Fruit fly (Drosophila melanogaster) whole organism, wandering third instar larva: ENCODE results near the gene Blos3.

Source experiments
- Abd-B ChIP-seq: fragments of >200 bp; optimal IDR thresholded peaks from 2 replicates; lab custom pipeline; 2017; ENCODE audit warnings: missing biosample characterization, missing genetic modification characterization
- CG32264 ChIP-seq: fragments of 200-800 bp; sonication (Bioruptor generic); optimal IDR thresholded peaks from 2 replicates; lab custom pipeline; 2016; ENCODE audit warnings: missing biosample characterization, missing genetic modification characterization
- CG9705 ChIP-seq: fragments of 200-800 bp; sonication (Bioruptor generic); optimal IDR thresholded peaks from 2 replicates; lab custom pipeline; 2018; ENCODE audit warnings: missing biosample characterization, mild to moderate bottlenecking, missing genetic modification characterization
- CrebA ChIP-seq: fragments of 200-800 bp; sonication (Bioruptor generic); optimal IDR thresholded peaks from 2 replicates; lab custom pipeline; 2016; ENCODE audit warnings: missing biosample characterization, mild to moderate bottlenecking, missing genetic modification characterization, borderline replicate concordance
- Dfd ChIP-seq: fragments of >200 bp; optimal IDR thresholded peaks from 2 replicates; lab custom pipeline; 2017; ENCODE audit warnings: missing biosample characterization, missing genetic modification characterization
- Dif ChIP-seq: fragments of 200-275, 200-300 bp; sonication (Bioruptor generic); optimal IDR thresholded peaks from 2 replicates; lab custom pipeline; 2018; ENCODE audit warnings: missing biosample characterization, missing genetic modification characterization; ENCODE audit not compliant: partially characterized antibody
- GATAd ChIP-seq: sonication (Bioruptor generic); optimal IDR thresholded peaks from 2 replicates; lab custom pipeline; 2016; ENCODE audit warnings: missing biosample characterization, missing genetic modification characterization
- HLH106 ChIP-seq: fragments of 200-800 bp; optimal IDR thresholded peaks from 3 replicates; lab custom pipeline; 2019; ENCODE audit warnings: missing biosample characterization, mild to moderate bottlenecking, missing genetic modification characterization, moderate library complexity
- Hnf4 ChIP-seq: fragments of 200-800 bp; sonication (Bioruptor generic); optimal IDR thresholded peaks from 2 replicates; lab custom pipeline; 2016; ENCODE audit warnings: missing biosample characterization, mild to moderate bottlenecking, missing genetic modification characterization
- Hr78 ChIP-seq: fragments of >200 bp; optimal IDR thresholded peaks from 2 replicates; lab custom pipeline; 2017; ENCODE audit warnings: missing biosample characterization, missing genetic modification characterization
- Hr83 ChIP-seq: fragments of 200-300 bp; sonication (Bioruptor generic); optimal IDR thresholded peaks from 2 replicates; lab custom pipeline; 2016; ENCODE audit warnings: missing biosample characterization, mild to moderate bottlenecking, missing genetic modification characterization, moderate library complexity; ENCODE audit not compliant: poor library complexity, severe bottlenecking
- Jra ChIP-seq: sonication (Bioruptor generic); optimal IDR thresholded peaks from 2 replicates; lab custom pipeline; 2016; ENCODE audit warnings: missing biosample characterization, missing genetic modification characterization
- Mio ChIP-seq: sonication (Bioruptor generic); optimal IDR thresholded peaks from 2 replicates; lab custom pipeline; 2016; ENCODE audit warnings: missing biosample characterization, missing genetic modification characterization
- Myc ChIP-seq: fragments of >200 bp; optimal IDR thresholded peaks from 2 replicates; lab custom pipeline; 2017
- N ChIP-seq: fragments of >200 bp; optimal IDR thresholded peaks from 2 replicates; lab custom pipeline; 2018; ENCODE audit warnings: missing biosample characterization, missing external identifiers, missing genetic modification characterization
- OdsH ChIP-seq: fragments of 200-800 bp; sonication (Bioruptor generic); optimal IDR thresholded peaks from 2 replicates; lab custom pipeline; 2016; ENCODE audit warnings: missing biosample characterization, mild to moderate bottlenecking, missing genetic modification characterization
- Rel ChIP-seq, 2 experiments: fragments of 200-800 bp; sonication (Bioruptor generic) in 1 of 2; optimal IDR thresholded peaks; 2 replicates in 1 of 2; 3 replicates in 1 of 2; lab custom pipeline; 2016 to 2019; ENCODE audit warnings: mild to moderate bottlenecking in 2 of 2, missing biosample characterization in 2 of 2, missing genetic modification characterization in 2 of 2, moderate library complexity in 1 of 2
- Sp1 ChIP-seq: fragments of 200-800 bp; sonication (Bioruptor generic); optimal IDR thresholded peaks from 3 replicates; lab custom pipeline; 2019; ENCODE audit warnings: missing biosample characterization, mild to moderate bottlenecking, missing genetic modification characterization, moderate library complexity
- Vsx2 ChIP-seq: fragments of 200-300, 225-300 bp; sonication (Bioruptor generic); optimal IDR thresholded peaks from 2 replicates; lab custom pipeline; 2018; ENCODE audit warnings: missing biosample characterization, missing genetic modification characterization; ENCODE audit not compliant: partially characterized antibody
- br ChIP-seq: fragments of 200-800 bp; sonication (Bioruptor generic); optimal IDR thresholded peaks from 2 replicates; lab custom pipeline; 2016; ENCODE audit warnings: missing biosample characterization, missing genetic modification characterization
- brk ChIP-seq: fragments of 200-800 bp; sonication (Bioruptor generic); optimal IDR thresholded peaks from 2 replicates; lab custom pipeline; 2016; ENCODE audit warnings: missing biosample characterization, mild to moderate bottlenecking, missing genetic modification characterization
- dl ChIP-seq, 2 experiments: fragments of 175-275, 200-275 bp in 1 of 2; fragments of 200-275 bp in 1 of 2; sonication (Bioruptor generic); optimal IDR thresholded peaks; lab custom pipeline; 2018; ENCODE audit warnings: mild to moderate bottlenecking in 2 of 2, missing biosample characterization in 2 of 2, missing genetic modification characterization in 2 of 2, moderate library complexity in 2 of 2; ENCODE audit not compliant: partially characterized antibody in 2 of 2, insufficient read depth in 1 of 2
- dmrt93B ChIP-seq: fragments of 200-800 bp; sonication (Bioruptor generic); optimal IDR thresholded peaks from 2 replicates; lab custom pipeline; 2018; ENCODE audit warnings: missing biosample characterization, mild to moderate bottlenecking, missing genetic modification characterization
- dsf ChIP-seq: sonication (Bioruptor generic); optimal IDR thresholded peaks from 2 replicates; lab custom pipeline; 2016; ENCODE audit warnings: missing biosample characterization, missing genetic modification characterization, borderline replicate concordance
- ey ChIP-seq: fragments of 200-800 bp; sonication (Bioruptor generic); optimal IDR thresholded peaks from 2 replicates; lab custom pipeline; 2016; ENCODE audit warnings: missing biosample characterization, missing genetic modification characterization
- foxo ChIP-seq, 2 experiments: fragments of 200-800 bp; sonication (Bioruptor generic); optimal IDR thresholded peaks; 2 replicates in 1 of 2; 3 replicates in 1 of 2; lab custom pipeline; 2016 to 2017; ENCODE audit warnings: missing biosample characterization in 2 of 2, missing genetic modification characterization in 2 of 2
- fru ChIP-seq: fragments of 200-800 bp; sonication (Bioruptor generic); optimal IDR thresholded peaks from 3 replicates; lab custom pipeline; 2016; ENCODE audit warnings: missing biosample characterization, mild to moderate bottlenecking, missing genetic modification characterization
- h ChIP-seq: fragments of 200-800 bp; sonication (Bioruptor generic); optimal IDR thresholded peaks from 3 replicates; lab custom pipeline; 2016; ENCODE audit warnings: missing biosample characterization, mild to moderate bottlenecking, missing genetic modification characterization
- jim ChIP-seq: fragments of 175-275, 200-325 bp; sonication (Bioruptor generic); optimal IDR thresholded peaks from 2 replicates; lab custom pipeline; 2016; ENCODE audit warnings: missing biosample characterization, mild to moderate bottlenecking, missing genetic modification characterization
- lola ChIP-seq: fragments of >200 bp; optimal IDR thresholded peaks from 2 replicates; lab custom pipeline; 2017; ENCODE audit warnings: missing biosample characterization, missing genetic modification characterization
- pan ChIP-seq: fragments of >200 bp; optimal IDR thresholded peaks from 2 replicates; lab custom pipeline; 2017
- psq ChIP-seq: fragments of 200-800 bp; sonication (Bioruptor generic); optimal IDR thresholded peaks from 3 replicates; lab custom pipeline; 2017; ENCODE audit warnings: missing biosample characterization, mild to moderate bottlenecking, missing genetic modification characterization, moderate library complexity
- rgr ChIP-seq: fragments of 200-800 bp; sonication (Bioruptor generic); optimal IDR thresholded peaks from 3 replicates; lab custom pipeline; 2016; ENCODE audit warnings: missing biosample characterization, mild to moderate bottlenecking, missing genetic modification characterization
- sage ChIP-seq: fragments of 200-800 bp; sonication (Bioruptor generic); optimal IDR thresholded peaks from 2 replicates; lab custom pipeline; 2016; ENCODE audit warnings: missing biosample characterization, mild to moderate bottlenecking, missing genetic modification characterization
- sv ChIP-seq: fragments of 200-800 bp; sonication (Bioruptor generic); optimal IDR thresholded peaks from 3 replicates; lab custom pipeline; 2016; ENCODE audit warnings: missing biosample characterization, missing genetic modification characterization
- tai ChIP-seq: sonication (Bioruptor generic); optimal IDR thresholded peaks from 2 replicates; lab custom pipeline; 2016; ENCODE audit warnings: missing biosample characterization, missing genetic modification characterization
- usp ChIP-seq: fragments of >200 bp; optimal IDR thresholded peaks from 2 replicates; lab custom pipeline; 2017; ENCODE audit warnings: missing biosample characterization, missing genetic modification characterization
- woc ChIP-seq: sonication (Bioruptor generic); optimal IDR thresholded peaks from 2 replicates; lab custom pipeline; 2016; ENCODE audit warnings: missing biosample characterization, mild to moderate bottlenecking, missing genetic modification characterization

Gene Blos3

DNA sequence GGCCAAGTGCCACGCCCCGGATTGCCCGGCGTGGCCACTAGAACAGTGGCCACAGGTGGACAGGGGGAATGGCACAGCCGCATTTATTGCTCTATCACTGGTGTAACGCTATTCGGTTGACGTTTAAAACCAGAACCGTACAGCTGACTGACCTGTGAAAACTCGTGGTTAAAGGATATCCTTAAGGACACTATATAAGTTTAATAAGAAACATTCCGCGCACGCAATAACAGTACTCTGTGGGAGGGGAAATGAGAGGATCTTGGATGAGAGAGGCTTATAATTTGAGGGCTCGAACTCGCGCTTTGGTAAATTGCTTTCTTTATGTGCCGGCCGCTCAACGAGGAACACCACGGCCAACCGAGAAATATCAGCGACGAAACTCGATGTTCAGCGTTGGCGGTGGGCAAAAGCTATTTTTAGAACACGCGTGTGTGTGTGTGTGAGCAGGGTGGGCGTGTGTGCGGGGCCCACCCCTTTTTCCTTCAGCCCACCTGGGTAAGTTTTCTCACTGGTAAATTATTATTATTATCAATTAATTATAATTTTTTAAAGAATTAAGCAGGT lies 26.4 kb downstream of the Blos3 start:
- TF ChIP-seq Sp1 (peak; percentile 41), CrebA (GFP tag; lab: Kevin White, UChicago) (no peak), woc (GFP tag; lab: Kevin White, UChicago) (no peak), psq (GFP tag; lab: Kevin White, UChicago) (no peak), br (peak; percentile 12), brk (no peak)

DNA sequence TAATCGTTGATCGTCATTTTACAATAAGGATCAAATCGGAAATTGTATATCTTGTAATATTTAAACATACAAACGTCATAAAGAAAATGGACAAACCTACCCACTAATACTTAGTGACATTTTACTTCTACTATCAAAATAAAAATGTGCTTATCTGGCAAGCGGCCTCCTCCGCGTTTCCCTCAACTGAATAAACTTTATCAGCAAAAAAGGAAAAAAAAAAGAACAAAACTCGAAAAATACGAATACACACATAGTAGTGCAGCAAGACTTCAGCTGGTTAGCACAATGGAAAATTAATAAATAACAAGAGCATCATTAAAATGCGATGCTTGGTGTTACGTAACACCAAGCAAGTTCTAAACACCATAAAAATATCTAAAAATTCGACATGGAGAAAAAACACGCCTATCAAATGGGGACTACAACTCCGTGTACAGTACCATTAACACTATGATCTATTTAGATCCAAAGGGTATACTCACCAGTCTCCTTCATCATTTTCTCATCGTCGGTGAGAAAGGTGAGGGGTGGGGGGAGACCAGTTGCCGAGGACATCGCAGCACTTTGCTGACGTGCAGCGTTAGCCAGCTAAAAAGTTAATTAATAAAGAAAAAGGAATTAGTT lies 27.5 kb downstream of the Blos3 start:
- peak; percentile 65 for TF ChIP-seq jim (GFP tag; lab: Kevin White, UChicago)
- TF ChIP-seq dl (GFP tag; optimal IDR thresholded peaks at IDR 0.05; lab: Kevin White, UChicago; ENCODE audit: insufficient read depth in 1 of 2, partially characterized antibody in 2 of 2) = no peak
- TF ChIP-seq, all 38 proteins: peak for 1

DNA sequence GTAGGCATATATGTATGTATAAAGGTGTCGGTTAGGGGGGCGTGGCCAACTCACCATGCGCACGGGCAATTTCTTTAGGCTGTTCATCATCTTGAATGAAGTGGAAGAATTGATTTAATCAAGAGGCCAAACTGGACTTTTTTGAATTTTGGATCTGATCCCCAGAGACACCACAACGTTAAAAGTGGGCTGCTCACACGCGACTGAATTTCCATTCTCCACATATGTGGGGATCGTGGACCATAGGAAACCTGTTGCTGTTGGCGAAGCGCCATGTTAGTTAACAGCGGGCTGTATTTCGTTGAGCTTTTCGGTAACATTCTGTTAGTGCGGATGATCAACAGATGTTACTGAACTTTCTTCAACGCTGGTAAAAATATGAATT lies 28.1 kb downstream of the Blos3 start, which contains the start of gene CG3902:
Gene CG3902, minus strand, starts transcription at position 208 of the 385 bp plus-strand sequence.
- TF ChIP-seq Dfd = no peak
- no peak for TF ChIP-seq lola (GFP tag; lab: Kevin White, UChicago)
- TF ChIP-seq dmrt93B = no peak
- no peak for TF ChIP-seq Mio (GFP tag; lab: Kevin White, UChicago)
- TF ChIP-seq Hr83 (GFP tag; lab: Kevin White, UChicago) = peak; percentile 27
- TF ChIP-seq fru = peak; percentile 1
- no peak for TF ChIP-seq foxo (GFP tag; optimal IDR thresholded peaks at IDR 0.05; lab: Kevin White, UChicago)
- TF ChIP-seq N (GFP tag; lab: Kevin White, UChicago) = no peak
- TF ChIP-seq psq (GFP tag; lab: Kevin White, UChicago) = no peak
- TF ChIP-seq h (GFP tag; lab: Kevin White, UChicago) = peak; percentile 94
- no peak for TF ChIP-seq HLH106 (tag; lab: Kevin White, UChicago)
- peak; percentile 82 for TF ChIP-seq Dif (GFP tag; lab: Kevin White, UChicago)
- TF ChIP-seq tai (GFP tag; lab: Kevin White, UChicago) = no peak
- TF ChIP-seq ey (GFP tag; lab: Kevin White, UChicago) = peak; percentile 9
- no peak for TF ChIP-seq sage (GFP tag; lab: Kevin White, UChicago)
- no peak for TF ChIP-seq CrebA (GFP tag; lab: Kevin White, UChicago)
- no peak for TF ChIP-seq Myc (lab: Kevin White, UChicago)
- peak; percentile 49 for TF ChIP-seq rgr (GFP tag; lab: Kevin White, UChicago)
- no peak for TF ChIP-seq Rel (GFP tag; optimal IDR thresholded peaks at IDR 0.05; lab: Kevin White, UChicago)
- TF ChIP-seq Rel (tag; optimal IDR thresholded peaks at IDR 0.05; lab: Kevin White, UChicago) = peak; percentile 34
- no peak for TF ChIP-seq Abd-B (GFP tag; lab: Kevin White, UChicago)
- no peak for TF ChIP-seq CG9705
- TF ChIP-seq dsf = no peak
- TF ChIP-seq Hnf4 = peak; percentile 43
- TF ChIP-seq GATAd (GFP tag; lab: Kevin White, UChicago) = no peak
- no peak for TF ChIP-seq jim (GFP tag; lab: Kevin White, UChicago)
- no peak for TF ChIP-seq usp
- no peak for TF ChIP-seq pan (lab: Kevin White, UChicago)
- TF ChIP-seq Hr78 (GFP tag; lab: Kevin White, UChicago) = no peak
- TF ChIP-seq CG32264 = no peak
- no peak for TF ChIP-seq woc (GFP tag; lab: Kevin White, UChicago)
- TF ChIP-seq Jra (GFP tag; lab: Kevin White, UChicago) = no peak
- peak; percentile 80 for TF ChIP-seq brk
- no peak for TF ChIP-seq Vsx2 (GFP tag; lab: Kevin White, UChicago)
- TF ChIP-seq dl (GFP tag; optimal IDR thresholded peaks at IDR 0.05; lab: Kevin White, UChicago; ENCODE audit: insufficient read depth in 1 of 2, partially characterized antibody in 2 of 2) = no peak
- TF ChIP-seq br = peak; percentile 22
- TF ChIP-seq sv (GFP tag; lab: Kevin White, UChicago) = no peak
- TF ChIP-seq OdsH (GFP tag; lab: Kevin White, UChicago) = no peak
- peak; percentile 53 for TF ChIP-seq Sp1
